Fruit fly (Drosophila melanogaster): ENCODE results near the gene Adk2.
A peak's percentile ranks its signal among the peaks of the same experiment; 100 is the strongest.

Adk2 gene

DNA sequence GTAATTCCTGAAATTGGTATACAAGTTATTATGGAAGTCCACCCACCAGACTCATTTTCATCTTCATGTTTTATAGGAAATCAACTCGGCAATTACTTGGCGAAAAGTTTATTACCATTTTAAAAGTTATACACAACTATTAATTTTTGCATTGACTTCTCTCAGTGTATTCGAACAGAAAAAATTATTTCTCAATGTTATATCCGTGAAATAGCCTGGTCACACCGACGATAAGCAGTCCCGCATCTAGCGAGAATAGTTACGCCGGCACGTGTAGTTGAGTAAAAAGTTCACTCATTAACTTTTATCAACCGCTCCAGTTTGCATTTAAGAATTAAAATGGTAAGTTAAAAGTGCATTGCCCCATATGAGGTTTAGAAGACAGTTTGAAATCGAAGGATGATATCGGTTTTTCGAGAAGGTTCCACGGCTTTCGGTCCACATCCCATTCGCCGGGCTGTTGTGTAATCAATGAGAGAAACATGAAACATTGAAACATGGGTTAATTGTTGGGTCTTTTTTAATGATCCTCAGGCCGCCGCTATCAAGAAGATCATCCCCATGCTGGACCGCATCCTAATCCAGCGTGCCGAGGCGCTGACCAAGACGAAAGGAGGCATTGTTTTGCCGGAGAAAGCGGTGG, 6.5 kb downstream of the Adk2 start, which contains the start of gene CG11267:
TSS of gene CG11267 (plus strand) at position 228 of the 643 bp plus-strand sequence.
- TF ChIP-seq CG8478 (optimal IDR thresholded peaks at IDR 0.05), result no peak
- TF ChIP-seq CTCF (optimal IDR thresholded peaks at IDR 0.05), result no peak

DNA sequence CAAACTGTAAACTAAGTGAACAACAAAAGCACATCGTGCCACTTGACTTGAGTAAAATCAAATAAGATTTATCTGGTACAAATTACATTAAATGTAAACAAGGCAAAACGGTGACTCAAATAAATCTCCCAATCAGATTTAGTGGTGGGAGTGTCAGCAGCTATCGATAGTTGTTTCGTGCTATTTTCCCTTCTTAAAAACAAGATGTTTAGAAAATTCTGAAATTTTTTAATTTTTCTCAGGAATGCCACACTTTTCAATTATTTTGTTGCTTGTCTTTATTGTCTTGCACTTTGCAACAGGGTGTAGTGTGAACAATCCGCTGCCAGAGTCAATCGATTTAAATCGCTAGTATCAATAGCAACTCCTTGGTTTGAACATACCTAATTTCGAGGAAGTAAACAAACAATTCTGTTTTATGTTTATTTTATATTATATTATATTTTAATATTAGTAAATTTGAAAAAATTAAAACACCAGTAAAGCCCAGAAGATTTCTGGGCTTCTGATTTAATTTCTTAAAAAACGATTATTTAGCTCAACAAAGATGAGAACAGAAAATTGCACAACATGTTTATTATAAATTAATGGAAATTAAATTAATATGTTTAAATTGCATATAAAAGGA, 7.2 kb downstream of the Adk2 start, which contains the start of gene MICAL-like:
TSS of gene MICAL-like (minus strand) at position 138 of the 628 bp plus-strand sequence.
- TF ChIP-seq CG8478 (optimal IDR thresholded peaks at IDR 0.05), result no peak
- no peak for TF ChIP-seq CTCF (optimal IDR thresholded peaks at IDR 0.05)

DNA sequence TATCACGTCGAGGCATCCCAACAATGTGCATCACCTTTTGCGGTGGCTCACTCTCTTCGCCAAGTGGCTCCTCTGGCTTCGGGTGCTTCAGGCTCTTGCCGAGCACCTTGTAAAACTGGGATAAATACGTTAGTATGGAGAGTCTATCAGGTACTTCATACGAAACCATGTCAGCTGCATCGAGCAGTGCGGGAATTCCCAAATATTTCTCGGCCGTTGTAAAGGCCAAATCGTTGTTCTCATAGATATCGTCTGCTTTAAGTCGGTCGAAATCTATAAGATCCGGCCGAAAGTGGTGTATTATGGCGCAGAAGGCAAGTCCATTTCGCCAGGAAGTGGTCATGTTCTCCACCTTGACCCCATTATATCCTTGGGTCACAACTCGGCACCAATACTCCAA, 7.8 kb downstream of the Adk2 start:
- no peak for TF ChIP-seq CG8478 (optimal IDR thresholded peaks at IDR 0.05)
- TF ChIP-seq CTCF (optimal IDR thresholded peaks at IDR 0.05), result no peak

DNA sequence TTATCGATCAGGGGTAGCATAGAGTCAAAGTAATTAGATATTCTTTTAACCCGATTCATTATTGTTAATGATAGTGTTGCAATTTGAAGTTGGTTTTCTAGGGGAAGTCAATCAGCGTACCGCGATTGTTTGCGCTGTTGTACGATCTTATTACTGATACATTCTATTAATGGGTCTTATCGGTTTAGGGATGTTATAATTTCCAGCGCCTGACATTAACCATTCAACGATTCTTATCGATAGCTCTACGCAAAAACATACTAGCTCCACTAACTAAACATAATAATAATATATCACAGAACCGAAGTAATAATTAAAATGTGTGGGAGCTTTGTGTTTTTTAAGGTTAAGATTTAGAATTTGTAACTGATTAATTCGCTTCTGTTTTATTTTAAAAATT, 11.0 kb downstream of the Adk2 start, which contains the start of gene Cul6:
TSS of gene Cul6 (minus strand) at position 175 of the 400 bp plus-strand sequence.
- TF ChIP-seq CTCF (optimal IDR thresholded peaks at IDR 0.05), result no peak
- TF ChIP-seq CG8478 (optimal IDR thresholded peaks at IDR 0.05), result no peak

DNA sequence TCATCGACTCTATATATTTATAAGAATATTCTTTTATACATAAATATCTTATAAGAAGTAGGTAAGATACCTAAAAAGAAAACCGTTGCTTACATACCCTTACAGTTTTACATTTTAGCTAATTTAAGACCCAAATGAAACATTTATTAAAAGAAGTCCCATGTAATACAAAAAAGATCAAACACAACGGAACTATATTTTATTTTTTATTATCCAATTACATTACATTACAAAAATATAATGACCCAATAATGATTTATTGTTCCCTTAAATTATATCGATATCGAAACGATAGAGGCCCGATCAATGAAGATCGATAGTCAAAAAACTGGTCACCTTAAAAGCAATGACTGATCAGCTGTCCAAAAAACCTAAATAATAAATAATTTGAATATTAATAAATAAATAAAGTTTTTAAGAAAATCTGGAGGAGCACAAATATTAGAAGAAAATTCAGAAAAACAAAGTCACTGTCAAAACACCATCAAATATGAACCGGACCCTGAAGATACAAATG, 14.5 kb downstream of the Adk2 start:
- TF ChIP-seq CG8478 (optimal IDR thresholded peaks at IDR 0.05), result no peak
- no peak for TF ChIP-seq CTCF (optimal IDR thresholded peaks at IDR 0.05)

DNA sequence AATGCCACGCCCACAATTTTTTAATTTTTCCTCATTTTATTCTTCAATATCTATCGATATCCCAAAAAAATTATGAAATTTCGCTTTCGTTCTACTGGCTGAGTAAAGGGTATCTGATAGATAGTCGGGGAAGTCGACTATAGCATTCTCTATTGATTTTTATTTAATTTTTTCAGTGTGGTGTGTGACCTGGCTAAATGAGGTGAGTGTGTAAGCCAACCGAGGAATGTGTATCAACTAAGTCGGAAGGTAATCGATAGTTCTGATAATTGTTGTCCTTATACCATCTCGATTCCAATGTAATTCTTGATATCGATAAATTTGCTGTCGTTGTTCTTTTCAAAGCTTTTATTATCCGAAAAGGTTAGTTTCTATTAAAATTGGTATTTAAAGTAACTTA, 16.0 kb downstream of the Adk2 start, which contains the start of gene CG11263:
TSS of gene CG11263 (plus strand) at position 328 of the 400 bp plus-strand sequence.
- TF ChIP-seq CTCF (optimal IDR thresholded peaks at IDR 0.05) (peak in 1 of 2 experiments; percentile 30), CG8478 (optimal IDR thresholded peaks at IDR 0.05) (no peak)

DNA sequence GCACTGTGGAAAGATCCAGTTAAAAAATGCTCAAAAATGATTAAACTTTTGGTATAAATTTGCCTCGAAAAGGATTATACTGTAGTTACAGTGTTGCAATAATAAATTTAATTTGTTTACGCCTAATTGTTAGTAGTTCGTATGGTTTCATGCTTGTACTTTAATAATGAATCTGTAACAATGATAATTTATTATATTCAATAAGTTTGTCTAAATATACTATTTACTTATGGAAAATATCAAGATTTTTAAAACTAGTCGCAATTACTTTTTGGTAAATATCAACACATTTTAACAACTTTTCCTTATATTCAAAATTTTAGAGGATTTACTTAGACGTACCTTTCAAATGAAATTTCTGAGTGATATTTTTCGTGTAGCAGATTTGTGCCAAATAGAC, 27.7 kb downstream of the Adk2 start, which contains the start of gene CG11262:
TSS of gene CG11262 (plus strand) at position 301 of the 400 bp plus-strand sequence.
- TF ChIP-seq CTCF (optimal IDR thresholded peaks at IDR 0.05), result no peak
- no peak for TF ChIP-seq CG8478 (optimal IDR thresholded peaks at IDR 0.05)

DNA sequence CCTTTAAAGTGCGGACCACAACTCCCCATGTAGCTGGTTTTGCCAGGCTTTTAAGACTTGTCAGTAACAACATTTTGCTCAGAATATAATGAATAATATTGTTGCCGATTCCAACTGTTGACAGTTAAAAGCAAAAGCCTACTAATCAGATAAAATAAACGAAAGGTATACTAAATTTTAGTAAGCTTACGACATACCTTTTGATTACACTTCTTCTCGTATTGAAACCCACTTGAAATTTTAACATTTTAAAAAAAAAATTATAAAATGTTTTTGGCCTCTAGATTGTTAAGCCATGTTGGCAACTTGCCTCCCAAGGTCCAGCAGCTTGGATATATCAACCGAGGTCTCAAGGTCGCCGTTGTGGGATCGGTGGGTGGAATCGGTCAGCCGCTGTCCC, 50.2 kb downstream of the Adk2 start, which contains the start of the genes CG10748 and CG10749:
TSS of gene CG10748 (minus strand) at position 101 of the 400 bp plus-strand sequence.
TSS of gene CG10749 (plus strand) at position 216 of the 400 bp plus-strand sequence.
- TF ChIP-seq CG8478 (optimal IDR thresholded peaks at IDR 0.05), result no peak
